Worm (Caenorhabditis elegans): ENCODE measurements around the gene F53E10.1.

F53E10.1 gene

ce11 chrV:2614986-2615687, at the start of gene F53E10.1:
Gene F53E10.1, plus strand, starts transcription at chrV:2615310.
- TF ChIP-seq ceh-83 (GFP tag; optimal IDR thresholded peaks at IDR 0.05) (peak; percentile 7), mep-1 (tag; optimal IDR thresholded peaks at IDR 0.05) (no peak)

- no peak for TF ChIP-seq mep-1 (tag; optimal IDR thresholded peaks at IDR 0.05)
- TF ChIP-seq ceh-83 (GFP tag; optimal IDR thresholded peaks at IDR 0.05): no peak
- TF ChIP-seq lin-32 (GFP tag; optimal IDR thresholded peaks at IDR 0.05): no peak
- TF ChIP-seq unc-120 (tag; optimal IDR thresholded peaks at IDR 0.05; ENCODE audit: poor library complexity, severe bottlenecking): no peak
- no peak for TF ChIP-seq bed-3 (GFP tag; optimal IDR thresholded peaks at IDR 0.05)
- no peak for TF ChIP-seq nhr-237 (tag; optimal IDR thresholded peaks at IDR 0.05)
Observed at ce11 chrV:2565525-2565924, 49.6 kb upstream of the F53E10.1 start, which contains the start of gene Y45G12C.1. Gene Y45G12C.1, plus strand, starts transcription at chrV:2565683.

ce11 chrV:2570643-2571042, 44.5 kb upstream of the F53E10.1 start, which contains the start of gene srj-19:
Gene srj-19, minus strand, starts transcription at chrV:2570743.
- TF ChIP-seq blmp-1 (tag; optimal IDR thresholded peaks at IDR 0.05): no peak
- no peak for TF ChIP-seq hlh-1 (tag; optimal IDR thresholded peaks at IDR 0.05)
- TF ChIP-seq elt-1 (tag; optimal IDR thresholded peaks at IDR 0.05; ENCODE audit: borderline replicate concordance, insufficient read depth): no peak
- TF ChIP-seq nhr-76 (tag; optimal IDR thresholded peaks at IDR 0.05): no peak
- no peak for TF ChIP-seq lsy-2 (tag; optimal IDR thresholded peaks at IDR 0.05)
- no peak for TF ChIP-seq M03D4.4 (tag; optimal IDR thresholded peaks at IDR 0.05)
- TF ChIP-seq ces-1 (GFP tag; optimal IDR thresholded peaks at IDR 0.05): no peak
- TF ChIP-seq drap-1 (GFP tag; optimal IDR thresholded peaks at IDR 0.05): no peak
- TF ChIP-seq unc-39 (tag; optimal IDR thresholded peaks at IDR 0.05): no peak
- TF ChIP-seq unc-62 (GFP tag; optimal IDR thresholded peaks at IDR 0.05): no peak
- no peak for TF ChIP-seq elt-3 (tag; optimal IDR thresholded peaks at IDR 0.05)
- TF ChIP-seq nhr-237 (tag; optimal IDR thresholded peaks at IDR 0.05): no peak
- no peak for TF ChIP-seq tbx-8 (GFP tag; optimal IDR thresholded peaks at IDR 0.05)
- no peak for TF ChIP-seq unc-120 (tag; optimal IDR thresholded peaks at IDR 0.05; ENCODE audit: poor library complexity, severe bottlenecking)
- no peak for TF ChIP-seq ceh-43 (GFP tag; optimal IDR thresholded peaks at IDR 0.05)
- no peak for TF ChIP-seq nhr-28 (tag; optimal IDR thresholded peaks at IDR 0.05)
- no peak for TF ChIP-seq lin-13 (tag; optimal IDR thresholded peaks at IDR 0.05)
- TF ChIP-seq mab-5 (tag; optimal IDR thresholded peaks at IDR 0.05): no peak

- TF ChIP-seq sem-2 (GFP tag; optimal IDR thresholded peaks at IDR 0.05): no peak
- TF ChIP-seq pha-4 (tag; optimal IDR thresholded peaks at IDR 0.05): no peak
- no peak for TF ChIP-seq mab-5 (tag; optimal IDR thresholded peaks at IDR 0.05)
- no peak for TF ChIP-seq snpc-4 (tag; optimal IDR thresholded peaks at IDR 0.05)
- no peak for TF ChIP-seq sptf-1 (tag; optimal IDR thresholded peaks at IDR 0.05)
- TF ChIP-seq ztf-11 (tag; optimal IDR thresholded peaks at IDR 0.05): no peak
- TF ChIP-seq mls-2 (tag; optimal IDR thresholded peaks at IDR 0.05): no peak
- TF ChIP-seq hlh-1 (tag; optimal IDR thresholded peaks at IDR 0.05): no peak
- no peak for TF ChIP-seq elt-3 (tag; optimal IDR thresholded peaks at IDR 0.05)
- TF ChIP-seq unc-120 (tag; optimal IDR thresholded peaks at IDR 0.05; ENCODE audit: poor library complexity, severe bottlenecking): no peak
- no peak for TF ChIP-seq cnd-1 (tag; optimal IDR thresholded peaks at IDR 0.05)
Observed at ce11 chrV:2573108-2573507, 42.0 kb upstream of the F53E10.1 start, which contains the start of gene srj-20. Gene srj-20, minus strand, starts transcription at chrV:2573208.

- TF ChIP-seq unc-62 (GFP tag; optimal IDR thresholded peaks at IDR 0.05) (no peak), sptf-1 (tag; optimal IDR thresholded peaks at IDR 0.05) (no peak), flh-1 (GFP tag; optimal IDR thresholded peaks at IDR 0.05) (no peak), lsy-2 (tag; optimal IDR thresholded peaks at IDR 0.05) (no peak), lin-13 (tag; optimal IDR thresholded peaks at IDR 0.05) (no peak), snpc-4 (tag; optimal IDR thresholded peaks at IDR 0.05) (no peak), nhr-12 (tag; optimal IDR thresholded peaks at IDR 0.05) (no peak), tbx-8 (GFP tag; optimal IDR thresholded peaks at IDR 0.05) (no peak), mls-2 (tag; optimal IDR thresholded peaks at IDR 0.05) (no peak), hlh-1 (tag; optimal IDR thresholded peaks at IDR 0.05) (no peak), elt-3 (tag; optimal IDR thresholded peaks at IDR 0.05) (no peak), sem-2 (GFP tag; optimal IDR thresholded peaks at IDR 0.05) (no peak), ceh-43 (GFP tag; optimal IDR thresholded peaks at IDR 0.05) (no peak), unc-39 (tag; optimal IDR thresholded peaks at IDR 0.05) (no peak), elt-1 (tag; optimal IDR thresholded peaks at IDR 0.05; ENCODE audit: borderline replicate concordance, insufficient read depth) (no peak), nhr-2 (tag; optimal IDR thresholded peaks at IDR 0.05) (no peak), ces-1 (GFP tag; optimal IDR thresholded peaks at IDR 0.05) (no peak), ztf-11 (tag; optimal IDR thresholded peaks at IDR 0.05) (no peak), zip-8 (tag; optimal IDR thresholded peaks at IDR 0.05) (no peak)
Observed at ce11 chrV:2573881-2574280, 41.2 kb upstream of the F53E10.1 start, which contains the start of gene nhr-290. Gene nhr-290, plus strand, starts transcription at chrV:2574181.

All from whole organism, mixed stage, embryonic.